In genomic region chr3R:6881264-6882014, dm6 we compare ENCODE assay signal across 3 fruit fly cellular contexts.
TF ChIP-seq lines count a peak whose summit lies in the region.

No protein-coding gene starts in this region.

- no peak for TF ChIP-seq CTCF in whole organism, embryonic (GFP tag; optimal IDR thresholded peaks at IDR 0.05; lab: Kevin White, UChicago)

TF ChIP-seq in whole organism, embryonic, 481 proteins besides CTCF, POLR2A, EP300 and RAD21 (continues in another document):
- TF ChIP-seq CG13296 (GFP tag; optimal IDR thresholded peaks at IDR 0.05; lab: Kevin White, UChicago) (no peak), CG13775 (GFP tag; optimal IDR thresholded peaks at IDR 0.05; lab: Kevin White, UChicago) (peak; percentile 70), pho (GFP tag; optimal IDR thresholded peaks at IDR 0.05; lab: Kevin White, UChicago) (peak; percentile 46), Antp (GFP tag; optimal IDR thresholded peaks at IDR 0.05; lab: Kevin White, UChicago) (peak; percentile 62), disco-r (GFP tag; optimal IDR thresholded peaks at IDR 0.05; lab: Kevin White, UChicago) (no peak), CG1529 (GFP tag; optimal IDR thresholded peaks at IDR 0.05; lab: Kevin White, UChicago) (peak; percentile 30), CG17328 (GFP tag; IDR thresholded peaks at IDR 0.05; lab: Robert Waterston, UW) (peak; percentile 73), CG1602 (GFP tag; optimal IDR thresholded peaks at IDR 0.05; lab: Kevin White, UChicago) (peak; percentile 71), br (optimal IDR thresholded peaks at IDR 0.05; lab: Kevin White, UChicago) (no peak), trem (tag; optimal IDR thresholded peaks at IDR 0.05; lab: Kevin White, UChicago) (peak; percentile 75), Lhr (GFP tag; optimal IDR thresholded peaks at IDR 0.05; lab: Kevin White, UChicago) (peak; percentile 46), Trl (optimal IDR thresholded peaks at IDR 0.05; lab: Kevin White, UChicago) (no peak), Trl (GFP tag; optimal IDR thresholded peaks at IDR 0.05; lab: Kevin White, UChicago) (peak; percentile 53), CG13287 (GFP tag; IDR thresholded peaks at IDR 0.05; lab: Robert Waterston, UW; ENCODE audit: partially characterized antibody) (no peak), Poxn (GFP tag; IDR thresholded peaks at IDR 0.05; lab: Robert Waterston, UW) (no peak), Doc2 (GFP tag; IDR thresholded peaks at IDR 0.05; lab: Robert Waterston, UW) (no peak), CG17802 (tag; optimal IDR thresholded peaks at IDR 0.05; lab: Kevin White, UChicago) (no peak), tx (GFP tag; optimal IDR thresholded peaks at IDR 0.05; lab: Kevin White, UChicago) (peak; percentile 18), sc (optimal IDR thresholded peaks at IDR 0.05; lab: Kevin White, UChicago) (no peak), sc (GFP tag; optimal IDR thresholded peaks at IDR 0.05; lab: Kevin White, UChicago) (peak; percentile 62), toy (GFP tag; IDR thresholded peaks at IDR 0.05; lab: Robert Waterston, UW) (no peak), Spps (tag; optimal IDR thresholded peaks at IDR 0.05; lab: Kevin White, UChicago) (peak; percentile 73), gfzf (GFP tag; optimal IDR thresholded peaks at IDR 0.05; lab: Kevin White, UChicago) (no peak), slp2 (GFP tag; optimal IDR thresholded peaks at IDR 0.05; lab: Kevin White, UChicago) (peak; percentile 39), Mrtf (GFP tag; IDR thresholded peaks at IDR 0.05; lab: Robert Waterston, UW) (0 out of 3 replicates have a peak, but pooled peaks have one; percentile 58), CG14667 (GFP tag; IDR thresholded peaks at IDR 0.05; lab: Robert Waterston, UW) (peak; percentile 28; the same call in 1 of the 2 replicates), CoRest (tag; optimal IDR thresholded peaks at IDR 0.05; lab: Kevin White, UChicago) (peak; percentile 80), CG5245 (GFP tag; optimal IDR thresholded peaks at IDR 0.05; lab: Kevin White, UChicago) (peak; percentile 61), CG7963 (GFP tag; IDR thresholded peaks at IDR 0.05; lab: Robert Waterston, UW; ENCODE audit: partially characterized antibody) (no peak), knrl (GFP tag; IDR thresholded peaks at IDR 0.05; lab: Robert Waterston, UW; ENCODE audit: partially characterized antibody) (no peak)

TF ChIP-seq in whole organism, prepupa, 60 proteins besides CTCF, POLR2A, EP300 and RAD21:
- TF ChIP-seq Met (GFP tag; optimal IDR thresholded peaks at IDR 0.05; lab: Kevin White, UChicago) = no peak
- TF ChIP-seq Eip78C (GFP tag; lab: Kevin White, UChicago) = peak; percentile 24
- peak; percentile 29 for TF ChIP-seq svp (GFP tag; lab: Kevin White, UChicago)
TF ChIP-seq in whole organism, prepupa: peak in this region for 2.

TF ChIP-seq in whole organism, wandering third instar larva, 38 proteins besides CTCF, POLR2A, EP300 and RAD21:
- no peak for TF ChIP-seq Hr78 (GFP tag; optimal IDR thresholded peaks at IDR 0.05; lab: Kevin White, UChicago)
- TF ChIP-seq sv (GFP tag; optimal IDR thresholded peaks at IDR 0.05; lab: Kevin White, UChicago) = peak; percentile 24
- TF ChIP-seq h (GFP tag; optimal IDR thresholded peaks at IDR 0.05; lab: Kevin White, UChicago) = no peak
TF ChIP-seq in whole organism, wandering third instar larva: peak in this region for 1.

Comparison
In these comparisons a context has a peak if more than half of its experiments do, and no peak if none do; other contexts are left out.
1. Of the 7 proteins assayed by ChIP-seq in both whole organism, embryonic and whole organism, prepupa: peak only in whole organism, embryonic: Blimp-1, Gug and Sox102F; only in whole organism, prepupa: none; in both: none; in neither: 4.